Worm (Caenorhabditis elegans) whole organism, midembryonic: ENCODE results near the gene F41G3.10.

Experiments used
- T22C8.4 ChIP-seq: fragments of 200-800 bp; sonication (Bioruptor generic); IDR thresholded peaks from 2 replicates; pipeline ENCODE4 v1.3.6; 2022; ENCODE audit warnings: missing genetic modification characterization, missing compliant biosample characterization
- cog-1 ChIP-seq: sonication (generic microtip); optimal IDR thresholded peaks from 2 replicates; lab custom pipeline; 2016; ENCODE audit warnings: missing genetic modification characterization, missing compliant biosample characterization
- flt-1 ChIP-seq: fragments of 200-800 bp; sonication (Bioruptor generic); IDR thresholded peaks from 2 replicates; pipeline ENCODE4 v1.3.6; 2022; ENCODE audit warnings: missing genetic modification characterization, missing compliant biosample characterization

- TF ChIP-seq flt-1 (peak; percentile 77; the same call in 1 of the 2 replicates), cog-1 (peak; percentile 41), T22C8.4 (GFP tag; lab: Robert Waterston, UW) (no peak)
Measured at ce11 chrII:6741428-6741827, 7.9 kb downstream of the F41G3.10 start, which contains the start of gene exos-8.
